Fruit fly (Drosophila melanogaster) whole organism, pupa: ENCODE data around the gene CG32270.

Experiments used
- CG12605 ChIP-seq: fragments of 200-800 bp; sonication (Bioruptor generic); IDR thresholded peaks from 2 replicates; pipeline ENCODE4 v1.3.6; 2022; ENCODE audit warnings: missing biosample characterization, missing genetic modification characterization
- CG14655 ChIP-seq: fragments of 200-800 bp; sonication (Bioruptor generic); optimal IDR thresholded peaks from 3 replicates; lab custom pipeline; 2017; ENCODE audit warnings: mild to moderate bottlenecking, missing biosample characterization, missing genetic modification reagents, missing genetic modification characterization
- CG15710 ChIP-seq: fragments of 200-800 bp; sonication (Bioruptor generic); optimal IDR thresholded peaks from 2 replicates; lab custom pipeline; 2018; ENCODE audit warnings: missing biosample characterization, mild to moderate bottlenecking, missing genetic modification characterization, moderate library complexity

- TF ChIP-seq CG15710 (tag; lab: Kevin White, UChicago) (no peak), CG14655 (no peak), CG12605 (GFP tag; lab: Robert Waterston, UW) (no peak)
Measured at dm6 chr3L:3203062-3203461, 5.7 kb downstream of the CG32270 start, which contains the start of gene CG32271.
